Worm (Caenorhabditis elegans) whole organism, L2 larva: ENCODE data around the gene scl-27.

Source experiments
- C34F6.9 ChIP-seq: fragments of 150-350 bp; optimal IDR thresholded peaks from 2 replicates; lab custom pipeline; 2014; ENCODE audit warnings: missing biosample characterization, missing genetic modification characterization
- ZK546.5 ChIP-seq: sonication (generic microtip); optimal IDR thresholded peaks from 2 replicates; lab custom pipeline; 2017; ENCODE audit warnings: missing biosample characterization, missing genetic modification characterization
- alr-1 ChIP-seq: fragments of 150-350 bp; optimal IDR thresholded peaks from 2 replicates; lab custom pipeline; 2014; ENCODE audit warnings: missing biosample characterization, missing genetic modification characterization
- aly-2 ChIP-seq: fragments of 150-350 bp; optimal IDR thresholded peaks from 2 replicates; lab custom pipeline; 2014; ENCODE audit warnings: missing biosample characterization, missing genetic modification characterization
- ama-1 ChIP-seq: fragments of 150-350 bp; optimal IDR thresholded peaks from 2 replicates; lab custom pipeline; 2018; ENCODE audit warnings: inconsistent platforms
- blmp-1 ChIP-seq: sonication (generic microtip); optimal IDR thresholded peaks from 2 replicates; lab custom pipeline; 2017; ENCODE audit warnings: missing genetic modification characterization, mild to moderate bottlenecking, missing compliant biosample characterization, antibody characterized with exemption, moderate library complexity; ENCODE audit not compliant: insufficient read depth
- ceh-16 ChIP-seq: fragments of 150-350 bp; optimal IDR thresholded peaks from 2 replicates; lab custom pipeline; 2014; ENCODE audit warnings: missing biosample characterization, missing genetic modification characterization
- ceh-82 ChIP-seq: fragments of 150-350 bp; optimal IDR thresholded peaks from 2 replicates; lab custom pipeline; 2014; ENCODE audit warnings: missing biosample characterization, missing genetic modification characterization
- crh-2 ChIP-seq: sonication (generic microtip); optimal IDR thresholded peaks from 2 replicates; lab custom pipeline; 2017; ENCODE audit warnings: missing biosample characterization, missing genetic modification characterization
- dmd-4 ChIP-seq: sonication (generic microtip); optimal IDR thresholded peaks from 2 replicates; lab custom pipeline; 2017; ENCODE audit warnings: missing biosample characterization, missing genetic modification characterization
- elt-1 ChIP-seq: fragments of 150-350 bp; optimal IDR thresholded peaks from 2 replicates; lab custom pipeline; 2014; ENCODE audit warnings: missing biosample characterization, missing genetic modification characterization
- fos-1 ChIP-seq: fragments of 150-350 bp; optimal IDR thresholded peaks from 2 replicates; lab custom pipeline; 2014; ENCODE audit warnings: missing biosample characterization, missing genetic modification characterization
- gmeb-1 ChIP-seq: fragments of 150-350 bp; optimal IDR thresholded peaks from 2 replicates; lab custom pipeline; 2014; ENCODE audit warnings: missing biosample characterization, missing genetic modification characterization
- lin-11 ChIP-seq: fragments of 150-350 bp; sonication (generic microtip); optimal IDR thresholded peaks from 2 replicates; lab custom pipeline; 2014; ENCODE audit warnings: missing biosample characterization, missing genetic modification characterization, inconsistent platforms, mixed read lengths
- lin-13 ChIP-seq: fragments of 150-350 bp; optimal IDR thresholded peaks from 2 replicates; lab custom pipeline; 2014; ENCODE audit warnings: missing biosample characterization, missing genetic modification reagents, missing genetic modification characterization
- lsy-2 ChIP-seq, 2 experiments: fragments of 150-350 bp in 1 of 2; sonication (generic microtip) in 1 of 2; optimal IDR thresholded peaks; 2 replicates each; lab custom pipeline; 2014 to 2017; ENCODE audit warnings: missing biosample characterization in 2 of 2, missing genetic modification characterization in 2 of 2
- mbf-1 ChIP-seq: sonication (generic microtip); optimal IDR thresholded peaks from 2 replicates; lab custom pipeline; 2017; ENCODE audit warnings: missing biosample characterization, missing genetic modification characterization
- mdl-1 ChIP-seq, 2 experiments: fragments of 150-350 bp in 1 of 2; sonication (generic microtip) in 1 of 2; optimal IDR thresholded peaks; 2 replicates each; lab custom pipeline; 2017; ENCODE audit warnings: missing biosample characterization in 2 of 2, missing genetic modification characterization in 2 of 2
- nhr-10 ChIP-seq: sonication (generic microtip); optimal IDR thresholded peaks from 2 replicates; lab custom pipeline; 2017; ENCODE audit warnings: missing biosample characterization, missing genetic modification characterization
- nhr-12 ChIP-seq: fragments of 150-350 bp; optimal IDR thresholded peaks from 2 replicates; lab custom pipeline; 2014; ENCODE audit warnings: missing biosample characterization, missing genetic modification characterization
- nhr-129 ChIP-seq: fragments of 150-350 bp; optimal IDR thresholded peaks from 2 replicates; lab custom pipeline; 2014; ENCODE audit warnings: missing biosample characterization, missing genetic modification characterization
- nhr-23 ChIP-seq: fragments of 150-350 bp; optimal IDR thresholded peaks from 2 replicates; lab custom pipeline; 2014; ENCODE audit warnings: missing biosample characterization, missing genetic modification reagents, missing genetic modification characterization
- nhr-25 ChIP-seq: fragments of 150-350 bp; sonication (generic microtip); optimal IDR thresholded peaks from 3 replicates; lab custom pipeline; 2014; ENCODE audit warnings: missing biosample characterization, missing genetic modification characterization
- nhr-77 ChIP-seq: fragments of 150-350 bp; optimal IDR thresholded peaks from 2 replicates; lab custom pipeline; 2014; ENCODE audit warnings: missing biosample characterization, missing genetic modification characterization
- sem-4 ChIP-seq: fragments of 150-350 bp; optimal IDR thresholded peaks from 2 replicates; lab custom pipeline; 2014; ENCODE audit warnings: missing biosample characterization, missing genetic modification reagents, missing genetic modification characterization
- skn-1 ChIP-seq: sonication (generic microtip); optimal IDR thresholded peaks from 2 replicates; lab custom pipeline; 2017; ENCODE audit warnings: missing biosample characterization, missing genetic modification characterization
- sma-3 ChIP-seq: sonication (generic microtip); optimal IDR thresholded peaks from 2 replicates; lab custom pipeline; 2016; ENCODE audit warnings: missing genetic modification reagents, missing genetic modification characterization, missing compliant biosample characterization
- sma-9 ChIP-seq, 2 experiments: fragments of 150-350 bp in 1 of 2; sonication (generic microtip) in 1 of 2; optimal IDR thresholded peaks; 2 replicates each; lab custom pipeline; 2014 to 2016; ENCODE audit warnings: missing genetic modification characterization in 2 of 2, mild to moderate bottlenecking in 1 of 2, missing biosample characterization in 1 of 2, missing compliant biosample characterization in 1 of 2, missing genetic modification reagents in 1 of 2, moderate library complexity in 1 of 2
- snpc-4 ChIP-seq: fragments of 150-350 bp; optimal IDR thresholded peaks from 2 replicates; lab custom pipeline; 2014; ENCODE audit warnings: missing biosample characterization, missing genetic modification characterization
- zag-1 ChIP-seq: fragments of 150-350 bp; optimal IDR thresholded peaks from 2 replicates; lab custom pipeline; 2014; ENCODE audit warnings: missing biosample characterization, missing genetic modification characterization
- ztf-1 ChIP-seq: fragments of 200-800 bp; sonication (Bioruptor generic); conservative IDR thresholded peaks from 2 replicates; pipeline ENCODE4 v1.3.6; 2022; ENCODE audit warnings: missing genetic modification characterization, missing compliant biosample characterization
- ztf-11 ChIP-seq: sonication (generic microtip); optimal IDR thresholded peaks from 2 replicates; lab custom pipeline; 2017; ENCODE audit warnings: missing biosample characterization, missing genetic modification characterization
- ztf-4 ChIP-seq: fragments of 150-350 bp; optimal IDR thresholded peaks from 2 replicates; lab custom pipeline; 2014; ENCODE audit warnings: missing biosample characterization, missing genetic modification characterization

The scl-27 gene

ce11 chrV:396309-396708, 3.5 kb upstream of the scl-27 start, which contains the start of gene nhr-253:
Gene nhr-253, plus strand, starts transcription at chrV:396593.
- TF ChIP-seq alr-1 (tag; lab: Kevin White, UChicago), result no peak
- TF ChIP-seq ceh-82, result no peak
- TF ChIP-seq nhr-23 (tag; lab: Kevin White, UChicago), result no peak
- no peak for TF ChIP-seq elt-1 (tag; lab: Kevin White, UChicago)
- TF ChIP-seq nhr-25 (tag; lab: Kevin White, UChicago), result no peak
- TF ChIP-seq, all 48 proteins: peak for 0

- no peak for TF ChIP-seq mbf-1 (tag; lab: Kevin White, UChicago)
- no peak for TF ChIP-seq sma-3 (GFP tag; lab: Kevin White, UChicago)
- TF ChIP-seq nhr-129 (tag; lab: Kevin White, UChicago), result no peak
- no peak for TF ChIP-seq lin-11 (tag; lab: Kevin White, UChicago)
Measured at ce11 chrV:403028-403427, 3.2 kb downstream of the scl-27 start, which contains the start of gene srh-62. Gene srh-62, minus strand, starts transcription at chrV:403128.

- TF ChIP-seq sma-9 (GFP tag; optimal IDR thresholded peaks at IDR 0.05; lab: Kevin White, UChicago) (peak; percentile 35), sma-9 (tag; optimal IDR thresholded peaks at IDR 0.05; lab: Kevin White, UChicago) (no peak), ztf-11 (tag; lab: Kevin White, UChicago) (no peak)
Measured at ce11 chrV:404210-404669, 4.4 kb downstream of the scl-27 start, which contains the start of gene nhr-252. Gene nhr-252, plus strand, starts transcription at chrV:404619.

ce11 chrV:412820-413219, 13.0 kb downstream of the scl-27 start:
- TF ChIP-seq zag-1 (tag; lab: Kevin White, UChicago), result no peak
- TF ChIP-seq mdl-1 (tag; optimal IDR thresholded peaks at IDR 0.05; lab: Kevin White, UChicago), result no peak
- TF ChIP-seq aly-2 (tag; lab: Kevin White, UChicago), result no peak

ce11 chrV:414630-415029, 14.8 kb downstream of the scl-27 start, which contains the start of gene dod-19:
Gene dod-19, minus strand, starts transcription at chrV:414759.
- TF ChIP-seq mdl-1 (tag; optimal IDR thresholded peaks at IDR 0.05; lab: Kevin White, UChicago), result no peak
- peak; percentile 69 for TF ChIP-seq fos-1 (tag; lab: Kevin White, UChicago)
- peak; percentile 46 for TF ChIP-seq sma-9 (GFP tag; optimal IDR thresholded peaks at IDR 0.05; lab: Kevin White, UChicago)
- TF ChIP-seq sma-9 (tag; optimal IDR thresholded peaks at IDR 0.05; lab: Kevin White, UChicago), result no peak

ce11 chrV:415072-415471, 15.3 kb downstream of the scl-27 start:
- no peak for TF ChIP-seq nhr-12 (tag; lab: Kevin White, UChicago)
- TF ChIP-seq skn-1 (tag; lab: Kevin White, UChicago), result no peak
- no peak for TF ChIP-seq ztf-4 (tag; lab: Kevin White, UChicago)
- no peak for TF ChIP-seq dmd-4 (tag; lab: Kevin White, UChicago)
- no peak for TF ChIP-seq ztf-1
- peak; percentile 79 for TF ChIP-seq fos-1 (tag; lab: Kevin White, UChicago)
- no peak for TF ChIP-seq ceh-16 (tag; lab: Kevin White, UChicago)
- no peak for TF ChIP-seq lin-11 (tag; lab: Kevin White, UChicago)

ce11 chrV:417656-418353, 18.0 kb downstream of the scl-27 start, which contains the start of gene irg-8:
Gene irg-8, minus strand, starts transcription at chrV:417706.
- no peak for TF ChIP-seq mdl-1 (tag; optimal IDR thresholded peaks at IDR 0.05; lab: Kevin White, UChicago)
- TF ChIP-seq fos-1 (tag; lab: Kevin White, UChicago), result peak; percentile 54
- peak; percentile 31 for TF ChIP-seq sma-9 (GFP tag; optimal IDR thresholded peaks at IDR 0.05; lab: Kevin White, UChicago)
- TF ChIP-seq sma-9 (tag; optimal IDR thresholded peaks at IDR 0.05; lab: Kevin White, UChicago), result no peak

- TF ChIP-seq lin-11 (tag; lab: Kevin White, UChicago) (no peak), snpc-4 (tag; lab: Kevin White, UChicago) (no peak), blmp-1 (tag; lab: Kevin White, UChicago) (no peak), lsy-2 (tag; optimal IDR thresholded peaks at IDR 0.05; lab: Kevin White, UChicago) (no peak), ztf-4 (tag; lab: Kevin White, UChicago) (no peak), crh-2 (no peak), nhr-77 (no peak), mdl-1 (tag; optimal IDR thresholded peaks at IDR 0.05; lab: Kevin White, UChicago) (no peak), gmeb-1 (no peak), ama-1 (lab: Kevin White, UChicago) (no peak), ZK546.5 (tag; lab: Kevin White, UChicago) (no peak), sma-3 (GFP tag; lab: Kevin White, UChicago) (no peak), alr-1 (tag; lab: Kevin White, UChicago) (no peak), skn-1 (tag; lab: Kevin White, UChicago) (no peak), sem-4 (tag; lab: Kevin White, UChicago) (no peak), zag-1 (tag; lab: Kevin White, UChicago) (no peak), nhr-10 (no peak), lin-13 (GFP tag; lab: Kevin White, UChicago) (no peak), C34F6.9 (tag; lab: Kevin White, UChicago) (no peak), ceh-16 (tag; lab: Kevin White, UChicago) (no peak)
Measured at ce11 chrV:418432-418831, 18.6 kb downstream of the scl-27 start, which contains the start of gene Y39D8A.1. Gene Y39D8A.1, plus strand, starts transcription at chrV:418732.
